Worm (Caenorhabditis elegans) whole organism, mixed stage, embryonic: ENCODE measurements around the gene glb-27.
A peak's percentile ranks its signal among the peaks of the same experiment; 100 is the strongest.

ENCODE experiments used
- M03D4.4 ChIP-seq: sonication (generic microtip); optimal IDR thresholded peaks from 2 replicates; lab custom pipeline; 2017; ENCODE audit warnings: mild to moderate bottlenecking, missing genetic modification characterization, missing compliant biosample characterization
- bed-3 ChIP-seq: fragments of 200-800 bp; sonication (Bioruptor generic); optimal IDR thresholded peaks from 3 replicates; lab custom pipeline; 2018; ENCODE audit warnings: mild to moderate bottlenecking, missing genetic modification characterization, moderate library complexity, missing compliant biosample characterization
- blmp-1 ChIP-seq: fragments of 150-350 bp; optimal IDR thresholded peaks from 2 replicates; lab custom pipeline; 2014; ENCODE audit warnings: missing biosample characterization, missing genetic modification characterization
- ceh-39 ChIP-seq: fragments of 150-350 bp; optimal IDR thresholded peaks from 2 replicates; lab custom pipeline; 2014; ENCODE audit warnings: missing biosample characterization, missing genetic modification characterization
- ceh-43 ChIP-seq: fragments of 200-800 bp; sonication (Bioruptor generic); optimal IDR thresholded peaks from 2 replicates; lab custom pipeline; 2018; ENCODE audit warnings: mild to moderate bottlenecking, missing genetic modification characterization, moderate library complexity, missing compliant biosample characterization
- ceh-83 ChIP-seq: fragments of 200-800 bp; sonication (Bioruptor generic); optimal IDR thresholded peaks from 2 replicates; lab custom pipeline; 2018; ENCODE audit warnings: mild to moderate bottlenecking, missing genetic modification characterization, missing compliant biosample characterization
- ces-1 ChIP-seq: fragments of 150-350 bp; optimal IDR thresholded peaks from 2 replicates; lab custom pipeline; 2014; ENCODE audit warnings: missing biosample characterization, missing genetic modification reagents, missing genetic modification characterization
- cnd-1 ChIP-seq: fragments of 200-800 bp; sonication (Bioruptor generic); optimal IDR thresholded peaks from 2 replicates; lab custom pipeline; 2018; ENCODE audit warnings: mild to moderate bottlenecking, missing genetic modification characterization, missing compliant biosample characterization
- drap-1 ChIP-seq: fragments of 200-800 bp; sonication (Bioruptor generic); optimal IDR thresholded peaks from 3 replicates; lab custom pipeline; 2018; ENCODE audit warnings: mild to moderate bottlenecking, missing genetic modification characterization, missing compliant biosample characterization
- elt-1 ChIP-seq: sonication (generic microtip); optimal IDR thresholded peaks from 2 replicates; lab custom pipeline; 2017; ENCODE audit warnings: missing genetic modification characterization, mild to moderate bottlenecking, missing compliant biosample characterization, antibody characterized with exemption, moderate library complexity, borderline replicate concordance; ENCODE audit not compliant: insufficient read depth
- elt-3 ChIP-seq: fragments of 150-350 bp; optimal IDR thresholded peaks from 2 replicates; lab custom pipeline; 2014; ENCODE audit warnings: missing biosample characterization, missing genetic modification characterization
- flh-1 ChIP-seq: fragments of 200-800 bp; sonication (Bioruptor generic); optimal IDR thresholded peaks from 2 replicates; lab custom pipeline; 2018; ENCODE audit warnings: mild to moderate bottlenecking, missing genetic modification characterization, moderate library complexity, missing compliant biosample characterization
- ham-2 ChIP-seq: fragments of 200-800 bp; sonication (Bioruptor generic); optimal IDR thresholded peaks from 2 replicates; lab custom pipeline; 2018; ENCODE audit warnings: mild to moderate bottlenecking, missing genetic modification characterization, missing compliant biosample characterization
- hlh-1 ChIP-seq: fragments of 150-350 bp; optimal IDR thresholded peaks from 2 replicates; lab custom pipeline; 2014; ENCODE audit warnings: missing biosample characterization, missing genetic modification reagents, missing genetic modification characterization
- lin-13 ChIP-seq: fragments of 150-350 bp; optimal IDR thresholded peaks from 2 replicates; lab custom pipeline; 2014; ENCODE audit warnings: missing biosample characterization, missing genetic modification characterization
- lin-32 ChIP-seq: fragments of 200-800 bp; sonication (Bioruptor generic); optimal IDR thresholded peaks from 2 replicates; lab custom pipeline; 2018; ENCODE audit warnings: mild to moderate bottlenecking, missing genetic modification characterization, missing compliant biosample characterization
- lsy-2 ChIP-seq: fragments of 150-350 bp; optimal IDR thresholded peaks from 2 replicates; lab custom pipeline; 2014; ENCODE audit warnings: missing biosample characterization, missing genetic modification characterization
- mab-5 ChIP-seq: fragments of 150-350 bp; optimal IDR thresholded peaks from 2 replicates; lab custom pipeline; 2014; ENCODE audit warnings: missing biosample characterization, missing genetic modification characterization
- mep-1 ChIP-seq: fragments of 150-350 bp; optimal IDR thresholded peaks from 2 replicates; lab custom pipeline; 2017; ENCODE audit warnings: missing biosample characterization, missing genetic modification reagents, missing genetic modification characterization, inconsistent platforms
- mls-2 ChIP-seq: sonication (generic microtip); optimal IDR thresholded peaks from 2 replicates; lab custom pipeline; 2016; ENCODE audit warnings: mild to moderate bottlenecking, missing genetic modification characterization, moderate library complexity, missing compliant biosample characterization
- nhr-12 ChIP-seq: fragments of 150-350 bp; optimal IDR thresholded peaks from 2 replicates; lab custom pipeline; 2014; ENCODE audit warnings: missing biosample characterization, missing genetic modification characterization
- nhr-2 ChIP-seq: fragments of 150-350 bp; optimal IDR thresholded peaks from 2 replicates; lab custom pipeline; 2014; ENCODE audit warnings: missing biosample characterization, missing genetic modification characterization
- nhr-237 ChIP-seq: fragments of 150-350 bp; optimal IDR thresholded peaks from 2 replicates; lab custom pipeline; 2014; ENCODE audit warnings: missing biosample characterization, missing genetic modification characterization
- nhr-28 ChIP-seq: fragments of 150-350 bp; optimal IDR thresholded peaks from 2 replicates; lab custom pipeline; 2014; ENCODE audit warnings: missing biosample characterization, missing genetic modification characterization
- nhr-76 ChIP-seq: sonication (generic microtip); optimal IDR thresholded peaks from 2 replicates; lab custom pipeline; 2017; ENCODE audit warnings: missing biosample characterization, missing genetic modification characterization
- pha-4 ChIP-seq: fragments of 150-350 bp; optimal IDR thresholded peaks from 2 replicates; lab custom pipeline; 2018; ENCODE audit warnings: missing biosample characterization, missing genetic modification reagents, missing genetic modification characterization
- sem-2 ChIP-seq: fragments of 200-800 bp; sonication (Bioruptor generic); optimal IDR thresholded peaks from 2 replicates; lab custom pipeline; 2018; ENCODE audit warnings: mild to moderate bottlenecking, missing genetic modification characterization, missing compliant biosample characterization
- snpc-4 ChIP-seq: fragments of 150-350 bp; optimal IDR thresholded peaks from 2 replicates; lab custom pipeline; 2014; ENCODE audit warnings: missing biosample characterization, missing genetic modification characterization
- sptf-1 ChIP-seq: sonication (generic microtip); optimal IDR thresholded peaks from 2 replicates; lab custom pipeline; 2017; ENCODE audit warnings: mild to moderate bottlenecking, missing genetic modification characterization, moderate library complexity, missing compliant biosample characterization
- tbx-8 ChIP-seq: fragments of 200-800 bp; sonication (Bioruptor generic); optimal IDR thresholded peaks from 2 replicates; lab custom pipeline; 2018; ENCODE audit warnings: mild to moderate bottlenecking, missing genetic modification characterization, moderate library complexity, missing compliant biosample characterization
- unc-120 ChIP-seq: sonication (generic microtip); optimal IDR thresholded peaks from 2 replicates; lab custom pipeline; 2017; ENCODE audit warnings: missing genetic modification characterization, missing compliant biosample characterization; ENCODE audit not compliant: poor library complexity, severe bottlenecking
- unc-39 ChIP-seq: fragments of 150-350 bp; optimal IDR thresholded peaks from 2 replicates; lab custom pipeline; 2014; ENCODE audit warnings: missing biosample characterization, missing genetic modification characterization
- unc-62 ChIP-seq: fragments of 150-350 bp; optimal IDR thresholded peaks from 2 replicates; lab custom pipeline; 2014; ENCODE audit warnings: missing biosample characterization, missing genetic modification reagents, missing genetic modification characterization
- zip-8 ChIP-seq: fragments of 150-350 bp; optimal IDR thresholded peaks from 2 replicates; lab custom pipeline; 2014; ENCODE audit warnings: missing biosample characterization, missing genetic modification characterization
- ztf-11 ChIP-seq: fragments of 150-350 bp; optimal IDR thresholded peaks from 2 replicates; lab custom pipeline; 2014; ENCODE audit warnings: missing biosample characterization, missing genetic modification characterization

The glb-27 gene

ce11 chrII:8559188-8559587, 3.1 kb upstream of the glb-27 start:
- TF ChIP-seq drap-1 (GFP tag; lab: Kevin White, UChicago) (no peak), ces-1 (GFP tag; lab: Kevin White, UChicago) (peak; percentile 96)
- TF ChIP-seq, all 35 proteins: peak for 1

DNA sequence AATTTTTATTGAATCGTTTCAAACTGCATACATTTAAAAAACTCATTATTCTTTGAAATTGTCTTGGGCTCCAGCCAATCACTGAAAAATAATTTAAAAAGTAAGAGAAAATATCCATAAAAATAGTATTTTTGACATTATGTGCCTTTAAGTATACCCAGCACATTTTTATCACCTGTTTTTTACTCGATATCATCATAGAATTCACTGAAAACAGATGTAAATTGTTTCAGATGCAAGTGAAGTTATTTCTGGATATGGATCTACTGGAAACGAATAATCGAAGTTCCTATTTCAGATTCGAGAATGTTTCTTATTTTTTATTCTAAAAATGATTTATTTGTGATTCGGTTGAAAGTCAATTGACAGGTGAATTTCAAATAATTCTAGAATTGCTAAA, 1.5 kb downstream of the glb-27 start:
- TF ChIP-seq nhr-237 (tag; lab: Kevin White, UChicago), result no peak
- no peak for TF ChIP-seq ceh-39 (tag; lab: Kevin White, UChicago)
- no peak for TF ChIP-seq bed-3
- TF ChIP-seq ceh-43 (GFP tag; lab: Kevin White, UChicago), result no peak
- no peak for TF ChIP-seq nhr-12 (tag; lab: Kevin White, UChicago)
- TF ChIP-seq elt-1, result no peak
- TF ChIP-seq ces-1 (GFP tag; lab: Kevin White, UChicago), result no peak
- no peak for TF ChIP-seq sptf-1 (tag; lab: Kevin White, UChicago)
- TF ChIP-seq, all 35 proteins: peak for 0

ce11 chrII:8551100-8551499, 5.0 kb downstream of the glb-27 start:
- TF ChIP-seq mls-2 (tag; lab: Kevin White, UChicago), result no peak
- peak; percentile 73 for TF ChIP-seq ces-1 (GFP tag; lab: Kevin White, UChicago)
- TF ChIP-seq nhr-12 (tag; lab: Kevin White, UChicago), result no peak
- TF ChIP-seq unc-39 (tag; lab: Kevin White, UChicago), result no peak
- no peak for TF ChIP-seq blmp-1 (tag; lab: Kevin White, UChicago)
- no peak for TF ChIP-seq M03D4.4 (tag; lab: Kevin White, UChicago)
- TF ChIP-seq, all 35 proteins: peak for 1

DNA sequence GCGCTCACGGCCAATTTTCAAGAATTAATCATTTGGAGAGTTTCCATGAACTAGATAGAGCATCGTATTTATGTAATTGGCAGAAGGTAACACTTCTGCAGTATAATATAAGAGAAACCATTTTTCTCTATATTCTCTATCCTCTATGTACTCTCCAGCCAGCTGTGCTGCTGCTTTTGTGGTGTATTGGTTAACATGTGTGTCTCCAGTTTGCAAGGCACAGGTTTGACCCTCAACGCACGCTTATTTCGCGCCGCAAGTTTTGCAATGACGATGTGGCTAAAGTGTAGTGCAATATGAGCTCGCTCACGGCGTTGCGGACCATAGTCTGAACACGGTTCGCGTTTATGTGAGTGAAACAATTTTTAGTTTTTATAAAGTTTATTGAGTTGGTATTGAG, 9.1 kb downstream of the glb-27 start:
- no peak for TF ChIP-seq drap-1 (GFP tag; lab: Kevin White, UChicago)
- peak; percentile 68 for TF ChIP-seq unc-120 (tag; lab: Kevin White, UChicago)
- no peak for TF ChIP-seq sptf-1 (tag; lab: Kevin White, UChicago)
- no peak for TF ChIP-seq nhr-76 (tag; lab: Kevin White, UChicago)
- TF ChIP-seq hlh-1, result peak; percentile 74
- TF ChIP-seq nhr-12 (tag; lab: Kevin White, UChicago), result no peak
- TF ChIP-seq ceh-43 (GFP tag; lab: Kevin White, UChicago), result peak; percentile 85
- peak; percentile 29 for TF ChIP-seq ztf-11
- peak; percentile 37 for TF ChIP-seq nhr-28
- peak; percentile 17 for TF ChIP-seq lsy-2 (tag; lab: Kevin White, UChicago)
- peak; percentile 72 for TF ChIP-seq flh-1 (GFP tag; lab: Kevin White, UChicago)
- TF ChIP-seq elt-3 (tag; lab: Kevin White, UChicago), result no peak
- TF ChIP-seq ceh-39 (tag; lab: Kevin White, UChicago), result no peak
- peak; percentile 84 for TF ChIP-seq bed-3
- TF ChIP-seq nhr-237 (tag; lab: Kevin White, UChicago), result no peak
- no peak for TF ChIP-seq zip-8 (tag; lab: Kevin White, UChicago)
- no peak for TF ChIP-seq ces-1 (GFP tag; lab: Kevin White, UChicago)
- TF ChIP-seq ceh-83, result peak; percentile 96
- peak; percentile 84 for TF ChIP-seq tbx-8 (GFP tag; lab: Kevin White, UChicago)
- peak; percentile 86 for TF ChIP-seq lin-32 (GFP tag; lab: Kevin White, UChicago)
- no peak for TF ChIP-seq blmp-1 (tag; lab: Kevin White, UChicago)
- TF ChIP-seq cnd-1 (tag; lab: Kevin White, UChicago), result peak; percentile 94
- TF ChIP-seq sem-2 (GFP tag; lab: Kevin White, UChicago), result peak; percentile 81
- peak; percentile 91 for TF ChIP-seq unc-39 (tag; lab: Kevin White, UChicago)
- TF ChIP-seq snpc-4 (tag; lab: Kevin White, UChicago), result no peak
- TF ChIP-seq nhr-2 (tag; lab: Kevin White, UChicago), result no peak
- TF ChIP-seq mab-5 (tag; lab: Kevin White, UChicago), result no peak
- TF ChIP-seq pha-4 (tag; lab: Kevin White, UChicago), result peak; percentile 80
- peak; percentile 90 for TF ChIP-seq M03D4.4 (tag; lab: Kevin White, UChicago)
- TF ChIP-seq mep-1 (tag; lab: Kevin White, UChicago), result peak; percentile 27
- TF ChIP-seq elt-1, result no peak
- peak; percentile 57 for TF ChIP-seq unc-62
- peak; percentile 90 for TF ChIP-seq mls-2 (tag; lab: Kevin White, UChicago)
- no peak for TF ChIP-seq lin-13 (tag; lab: Kevin White, UChicago)
- TF ChIP-seq ham-2, result peak; percentile 89
